Worm (Caenorhabditis elegans) whole organism, L1 larva: Measurements from ENCODE around the gene dyf-7.

ENCODE experiments used
- C16A3.4 ChIP-seq: fragments of 150-350 bp; optimal IDR thresholded peaks from 2 replicates; lab custom pipeline; 2014; ENCODE audit warnings: missing biosample characterization, missing genetic modification characterization
- C34B4.2 ChIP-seq: sonication (generic microtip); optimal IDR thresholded peaks from 2 replicates; lab custom pipeline; 2017; ENCODE audit warnings: mild to moderate bottlenecking, missing genetic modification characterization, missing compliant biosample characterization
- F16B12.6 ChIP-seq: fragments of 150-350 bp; optimal IDR thresholded peaks from 2 replicates; lab custom pipeline; 2014; ENCODE audit warnings: missing biosample characterization, missing genetic modification characterization
- aha-1 ChIP-seq: fragments of 150-350 bp; optimal IDR thresholded peaks from 2 replicates; lab custom pipeline; 2014; ENCODE audit warnings: missing biosample characterization, missing genetic modification characterization
- aly-2 ChIP-seq: fragments of 150-350 bp; optimal IDR thresholded peaks from 2 replicates; lab custom pipeline; 2014; ENCODE audit warnings: missing biosample characterization, missing genetic modification characterization
- ceh-82 ChIP-seq, 3 experiments: fragments of 150-350 bp in 1 of 3; sonication (generic microtip) in 2 of 3; optimal IDR thresholded peaks; 2 replicates each; lab custom pipeline; 2014 to 2017; ENCODE audit warnings: missing biosample characterization in 3 of 3, missing genetic modification characterization in 3 of 3
- ceh-88 ChIP-seq: fragments of 200-800 bp; sonication (Bioruptor generic); IDR thresholded peaks from 2 replicates; pipeline ENCODE4 v1.3.6; 2022; ENCODE audit warnings: missing genetic modification characterization, missing compliant biosample characterization
- ces-1 ChIP-seq: fragments of 150-350 bp; optimal IDR thresholded peaks from 2 replicates; lab custom pipeline; 2014; ENCODE audit warnings: missing biosample characterization, missing genetic modification reagents, missing genetic modification characterization
- dsc-1 ChIP-seq: sonication (generic microtip); optimal IDR thresholded peaks from 2 replicates; lab custom pipeline; 2016; ENCODE audit warnings: mild to moderate bottlenecking, missing genetic modification characterization, missing compliant biosample characterization
- efl-1 ChIP-seq, 4 experiments: fragments of 150-350 bp; optimal IDR thresholded peaks in 3 of 4; peaks in 1 of 4; 1 replicate in 1 of 4; 2 replicates in 3 of 4; lab custom pipeline; 2014; ENCODE audit warnings: missing biosample characterization in 2 of 4, missing genetic modification characterization in 2 of 4, missing genetic modification reagents in 2 of 4
- efl-3 ChIP-seq: fragments of 200-800 bp; sonication (Bioruptor generic); optimal IDR thresholded peaks from 2 replicates; lab custom pipeline; 2018; ENCODE audit warnings: mild to moderate bottlenecking, missing genetic modification characterization, missing compliant biosample characterization
- egl-27 ChIP-seq, 2 experiments: fragments of 150-350 bp in 1 of 2; sonication (generic microtip); optimal IDR thresholded peaks; 3 replicates each; lab custom pipeline; 2017 to 2018; ENCODE audit warnings: missing biosample characterization in 2 of 2, missing genetic modification characterization in 2 of 2, missing genetic modification reagents in 2 of 2
- elt-3 ChIP-seq, 6 experiments: fragments of 150-350 bp in 1 of 6; sonication (generic microtip); optimal IDR thresholded peaks; 2 replicates each; lab custom pipeline; 2017 to 2018; ENCODE audit warnings: missing biosample characterization in 6 of 6, missing genetic modification characterization in 6 of 6, inconsistent platforms in 1 of 6
- fkh-10 ChIP-seq: sonication (generic microtip); optimal IDR thresholded peaks from 2 replicates; lab custom pipeline; 2017; ENCODE audit warnings: missing biosample characterization, missing genetic modification reagents, missing genetic modification characterization
- fkh-8 ChIP-seq: sonication (generic microtip); optimal IDR thresholded peaks from 2 replicates; lab custom pipeline; 2016; ENCODE audit warnings: mild to moderate bottlenecking, missing genetic modification characterization, missing compliant biosample characterization
- fos-1 ChIP-seq: fragments of 150-350 bp; optimal IDR thresholded peaks from 2 replicates; lab custom pipeline; 2014; ENCODE audit warnings: missing biosample characterization, missing genetic modification characterization
- grh-1 ChIP-seq: fragments of 200-800 bp; sonication (Bioruptor generic); IDR thresholded peaks from 2 replicates; pipeline ENCODE4 v1.3.6; 2022; ENCODE audit warnings: missing genetic modification reagents, missing genetic modification characterization, missing compliant biosample characterization
- hlh-4 ChIP-seq: sonication (generic microtip); optimal IDR thresholded peaks from 2 replicates; lab custom pipeline; 2016; ENCODE audit warnings: mild to moderate bottlenecking, missing genetic modification characterization, missing compliant biosample characterization
- hpl-2 ChIP-seq: fragments of 150-350 bp; optimal IDR thresholded peaks from 2 replicates; lab custom pipeline; 2014; ENCODE audit warnings: missing biosample characterization, missing genetic modification reagents, missing genetic modification characterization
- jun-1 ChIP-seq: fragments of 150-350 bp; optimal IDR thresholded peaks from 2 replicates; lab custom pipeline; 2014; ENCODE audit warnings: missing biosample characterization, missing genetic modification reagents, missing genetic modification characterization
- lin-14 ChIP-seq: fragments of 200-800 bp; sonication (Bioruptor generic); optimal IDR thresholded peaks from 2 replicates; lab custom pipeline; 2018; ENCODE audit warnings: mild to moderate bottlenecking, missing genetic modification characterization, moderate library complexity, missing compliant biosample characterization
- lin-35 ChIP-seq, 2 experiments: fragments of 150-350 bp; optimal IDR thresholded peaks; 2 replicates each; lab custom pipeline; 2014; ENCODE audit warnings: missing biosample characterization in 2 of 2, missing genetic modification characterization in 2 of 2, missing genetic modification reagents in 2 of 2
- lin-39 ChIP-seq: fragments of 150-350 bp; optimal IDR thresholded peaks from 2 replicates; lab custom pipeline; 2014; ENCODE audit warnings: missing biosample characterization, missing genetic modification reagents, missing genetic modification characterization
- lir-3 ChIP-seq: sonication (generic microtip); optimal IDR thresholded peaks from 2 replicates; lab custom pipeline; 2016; ENCODE audit warnings: mild to moderate bottlenecking, missing genetic modification characterization, moderate library complexity, missing compliant biosample characterization; ENCODE audit not compliant: poor library complexity
- lsy-2 ChIP-seq, 2 experiments: fragments of 150-350 bp; optimal IDR thresholded peaks; 2 replicates each; lab custom pipeline; 2014; ENCODE audit warnings: missing biosample characterization in 2 of 2, missing genetic modification characterization in 2 of 2
- mab-9 ChIP-seq: fragments of 200-800 bp; sonication (Bioruptor generic); IDR thresholded peaks from 2 replicates; pipeline ENCODE4 v1.3.6; 2022; ENCODE audit warnings: missing genetic modification reagents, missing genetic modification characterization, missing compliant biosample characterization
- mef-2 ChIP-seq: fragments of 150-350 bp; optimal IDR thresholded peaks from 2 replicates; lab custom pipeline; 2014; ENCODE audit warnings: missing biosample characterization, missing genetic modification characterization
- nhr-11 ChIP-seq: fragments of 150-350 bp; optimal IDR thresholded peaks from 2 replicates; lab custom pipeline; 2014; ENCODE audit warnings: missing biosample characterization, missing genetic modification characterization
- nhr-19 ChIP-seq: fragments of 200-800 bp; sonication (Bioruptor generic); conservative IDR thresholded peaks from 2 replicates; pipeline ENCODE4 v1.3.6; 2022; ENCODE audit warnings: missing genetic modification characterization, missing compliant biosample characterization
- nhr-237 ChIP-seq: fragments of 150-350 bp; optimal IDR thresholded peaks from 2 replicates; lab custom pipeline; 2014; ENCODE audit warnings: missing biosample characterization, missing genetic modification characterization
- nhr-71 ChIP-seq: sonication (generic microtip); optimal IDR thresholded peaks from 2 replicates; lab custom pipeline; 2016; ENCODE audit warnings: mild to moderate bottlenecking, missing genetic modification characterization, moderate library complexity, missing compliant biosample characterization
- nhr-76 ChIP-seq: sonication (generic microtip); optimal IDR thresholded peaks from 2 replicates; lab custom pipeline; 2017; ENCODE audit warnings: missing biosample characterization, missing genetic modification characterization
- nhr-77 ChIP-seq: fragments of 150-350 bp; optimal IDR thresholded peaks from 2 replicates; lab custom pipeline; 2014; ENCODE audit warnings: missing biosample characterization, missing genetic modification characterization
- nhr-84 ChIP-seq: sonication (generic microtip); optimal IDR thresholded peaks from 2 replicates; lab custom pipeline; 2017; ENCODE audit warnings: missing biosample characterization, missing genetic modification characterization
- nhr-85 ChIP-seq: sonication (generic microtip); peaks from one replicate; lab custom pipeline; 2016; ENCODE audit warnings: missing genetic modification characterization, inconsistent platforms, missing compliant biosample characterization
- pag-3 ChIP-seq: sonication (generic microtip); optimal IDR thresholded peaks from 2 replicates; lab custom pipeline; 2017; ENCODE audit warnings: missing genetic modification characterization, mild to moderate bottlenecking, missing compliant biosample characterization, antibody characterized with exemption, borderline replicate concordance; ENCODE audit not compliant: insufficient read depth
- pqm-1 ChIP-seq: sonication (generic microtip); optimal IDR thresholded peaks from 3 replicates; lab custom pipeline; 2017; ENCODE audit warnings: missing biosample characterization, missing genetic modification characterization
- rnt-1 ChIP-seq: sonication (generic microtip); optimal IDR thresholded peaks from 2 replicates; lab custom pipeline; 2016; ENCODE audit warnings: mild to moderate bottlenecking, missing genetic modification characterization, moderate library complexity, missing compliant biosample characterization
- skn-1 ChIP-seq: fragments of 150-350 bp; optimal IDR thresholded peaks from 2 replicates; lab custom pipeline; 2014; ENCODE audit warnings: missing biosample characterization, missing genetic modification characterization
- snu-23 ChIP-seq: sonication (generic microtip); optimal IDR thresholded peaks from 2 replicates; lab custom pipeline; 2016; ENCODE audit warnings: missing genetic modification characterization, missing compliant biosample characterization
- sox-4 ChIP-seq: sonication (generic microtip); optimal IDR thresholded peaks from 2 replicates; lab custom pipeline; 2016; ENCODE audit warnings: missing genetic modification characterization, missing compliant biosample characterization
- sptf-1 ChIP-seq: fragments of 150-350 bp; optimal IDR thresholded peaks from 2 replicates; lab custom pipeline; 2014; ENCODE audit warnings: missing biosample characterization, missing genetic modification characterization
- sup-37 ChIP-seq: fragments of 200-800 bp; sonication (Bioruptor generic); optimal IDR thresholded peaks from 2 replicates; lab custom pipeline; 2018; ENCODE audit warnings: mild to moderate bottlenecking, missing genetic modification characterization, missing compliant biosample characterization
- swsn-7 ChIP-seq: sonication (generic microtip); optimal IDR thresholded peaks from 2 replicates; lab custom pipeline; 2016; ENCODE audit warnings: missing genetic modification characterization, missing compliant biosample characterization
- tbx-2 ChIP-seq: sonication (generic microtip); optimal IDR thresholded peaks from 2 replicates; lab custom pipeline; 2016; ENCODE audit warnings: missing genetic modification characterization, missing compliant biosample characterization
- unc-130 ChIP-seq: fragments of 150-350 bp; optimal IDR thresholded peaks from 2 replicates; lab custom pipeline; 2017; ENCODE audit warnings: missing biosample characterization, missing genetic modification characterization, inconsistent platforms
- unc-30 ChIP-seq: sonication (generic microtip); optimal IDR thresholded peaks from 2 replicates; lab custom pipeline; 2017; ENCODE audit warnings: missing biosample characterization, missing genetic modification characterization
- unc-86 ChIP-seq: sonication (generic microtip); optimal IDR thresholded peaks from 2 replicates; lab custom pipeline; 2016; ENCODE audit warnings: missing genetic modification characterization, missing compliant biosample characterization
- zag-1 ChIP-seq: fragments of 150-350 bp; optimal IDR thresholded peaks from 2 replicates; lab custom pipeline; 2014; ENCODE audit warnings: missing biosample characterization, missing genetic modification characterization
- zip-4 ChIP-seq: fragments of 200-800 bp; sonication (Bioruptor generic); optimal IDR thresholded peaks from 2 replicates; lab custom pipeline; 2018; ENCODE audit warnings: mild to moderate bottlenecking, missing genetic modification characterization, moderate library complexity, missing compliant biosample characterization
- ztf-11 ChIP-seq, 2 experiments: sonication (generic microtip); optimal IDR thresholded peaks; 2 replicates each; lab custom pipeline; 2016 to 2017; ENCODE audit warnings: missing genetic modification characterization in 2 of 2, missing biosample characterization in 1 of 2, missing compliant biosample characterization in 1 of 2

Gene dyf-7

DNA sequence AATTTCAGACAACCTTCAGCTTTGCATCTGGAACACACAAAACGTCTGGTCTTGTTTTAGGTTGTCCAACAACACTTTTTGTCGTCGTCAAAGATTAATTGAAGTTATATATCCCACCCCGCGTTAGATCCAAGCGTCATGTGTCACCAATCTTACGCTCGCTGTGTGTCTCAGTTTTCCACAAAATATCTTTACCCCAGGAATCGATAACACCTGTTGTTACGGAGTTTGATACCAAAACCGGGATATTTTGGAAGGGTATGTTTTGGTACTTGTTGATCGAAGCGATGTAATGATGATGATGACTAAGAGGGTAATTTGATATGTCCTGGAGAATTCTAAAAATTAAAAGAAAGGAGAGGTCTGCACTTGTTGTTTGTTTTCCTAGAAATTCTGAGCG, 37.0 kb downstream of the dyf-7 start:
- TF ChIP-seq efl-1 (optimal IDR thresholded peaks at IDR 0.05; lab: Kevin White, UChicago), result no peak
- peak in 1 of 2 experiments; percentile 79 for TF ChIP-seq efl-1 (GFP tag; optimal IDR thresholded peaks at IDR 0.05 in 1 of 2; lab: Kevin White, UChicago)
- no peak for TF ChIP-seq lsy-2 (tag; optimal IDR thresholded peaks at IDR 0.05; lab: Kevin White, UChicago)
- TF ChIP-seq dsc-1 (tag; lab: Kevin White, UChicago), result peak; percentile 77
- peak; percentile 17 for TF ChIP-seq nhr-71
- TF ChIP-seq rnt-1 (tag; lab: Kevin White, UChicago), result peak; percentile 45

DNA sequence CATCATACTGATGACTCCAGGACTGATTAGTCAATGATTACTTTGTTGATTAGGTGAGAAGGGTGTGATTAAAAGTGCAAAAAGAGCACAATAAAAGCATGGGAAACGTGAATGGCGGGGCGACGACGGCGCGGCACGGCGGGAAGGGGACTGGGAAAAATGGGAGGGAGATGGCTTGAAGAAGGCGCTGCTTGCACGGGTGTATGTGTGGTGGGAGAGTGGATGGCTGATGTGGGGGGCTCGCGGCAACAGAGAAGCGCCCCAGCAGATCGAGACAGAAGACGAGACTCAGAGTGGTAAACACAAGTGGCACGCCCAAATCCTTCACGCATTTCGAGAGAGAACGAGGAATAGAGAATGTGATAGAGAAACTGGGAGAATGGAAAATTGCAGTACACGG, 39.3 kb downstream of the dyf-7 start, which contains the start of gene F15G9.5:
Gene F15G9.5 (minus strand): TSS at position 159 of the 400 bp plus-strand sequence.
- TF ChIP-seq snu-23 (GFP tag; lab: Kevin White, UChicago) (peak; percentile 19), efl-3 (GFP tag; lab: Kevin White, UChicago) (no peak), lin-35 (GFP tag; optimal IDR thresholded peaks at IDR 0.05; lab: Kevin White, UChicago) (no peak), sup-37 (no peak), F16B12.6 (tag; lab: Kevin White, UChicago) (no peak), lin-39 (no peak), lin-14 (GFP tag; lab: Kevin White, UChicago) (peak; percentile 71), unc-130 (no peak), nhr-71 (peak; percentile 17), C16A3.4 (tag; lab: Kevin White, UChicago) (no peak), aly-2 (tag; lab: Kevin White, UChicago) (no peak), unc-30 (tag; lab: Kevin White, UChicago) (no peak), grh-1 (GFP tag; lab: Robert Waterston, UW) (no peak), fos-1 (tag; lab: Kevin White, UChicago) (no peak), ztf-11 (tag; optimal IDR thresholded peaks at IDR 0.05; lab: Kevin White, UChicago) (no peak), skn-1 (tag; lab: Kevin White, UChicago) (no peak), nhr-76 (no peak), aha-1 (tag; lab: Kevin White, UChicago) (no peak), fkh-10 (GFP tag; lab: Kevin White, UChicago) (peak; percentile 36), elt-3 (tag; optimal IDR thresholded peaks at IDR 0.05; lab: Kevin White, UChicago) (no peak), tbx-2 (tag; lab: Kevin White, UChicago) (peak; percentile 40), nhr-85 (tag; lab: Kevin White, UChicago) (no peak), ceh-88 (GFP tag; lab: Robert Waterston, UW) (no peak), jun-1 (tag; lab: Kevin White, UChicago) (no peak), unc-86 (tag; lab: Kevin White, UChicago) (peak; percentile 30), zip-4 (GFP tag; lab: Kevin White, UChicago) (no peak), nhr-237 (tag; lab: Kevin White, UChicago) (no peak), nhr-84 (tag; lab: Kevin White, UChicago) (no peak), sox-4 (tag; lab: Kevin White, UChicago) (no peak), nhr-11 (no peak), nhr-77 (tag; lab: Kevin White, UChicago) (no peak), swsn-7 (tag; lab: Kevin White, UChicago) (peak; percentile 20), pqm-1 (tag; lab: Kevin White, UChicago) (no peak), egl-27 (tag; optimal IDR thresholded peaks at IDR 0.05; lab: Kevin White, UChicago) (no peak), mef-2 (tag; lab: Kevin White, UChicago) (no peak), mab-9 (GFP tag; lab: Robert Waterston, UW) (no peak), fkh-8 (tag; lab: Kevin White, UChicago) (peak; percentile 57), zag-1 (tag; lab: Kevin White, UChicago) (no peak), nhr-19 (GFP tag; lab: Robert Waterston, UW) (0 out of 2 replicates have a peak, but pooled peaks have one; percentile 9), sptf-1 (tag; lab: Kevin White, UChicago) (no peak), lir-3 (tag; lab: Kevin White, UChicago) (no peak), ces-1 (no peak), dsc-1 (tag; lab: Kevin White, UChicago) (peak; percentile 28), rnt-1 (tag; lab: Kevin White, UChicago) (peak; percentile 49), hlh-4 (no peak), pag-3 (no peak), hpl-2 (no peak), C34B4.2 (tag; lab: Kevin White, UChicago) (no peak), ceh-82 (tag; optimal IDR thresholded peaks at IDR 0.05; lab: Kevin White, UChicago) (peak in 2 of 3 experiments; percentile 21 to 30)
